Fruit fly (Drosophila melanogaster) whole organism, embryonic: ENCODE measurements around the gene CG33791.

Experiments used
- Bdp1 ChIP-seq: fragments of 200-800 bp; sonication (Bioruptor generic); optimal IDR thresholded peaks from 3 replicates; lab custom pipeline; 2016; ENCODE audit warnings: missing biosample characterization, missing genetic modification characterization
- CG10462 ChIP-seq: fragments of 200-800 bp; sonication (Bioruptor generic); optimal IDR thresholded peaks from 2 replicates; lab custom pipeline; 2016; ENCODE audit warnings: missing biosample characterization, missing genetic modification characterization
- CG10543 ChIP-seq: fragments of 200-800 bp; sonication (Bioruptor generic); optimal IDR thresholded peaks from 3 replicates; lab custom pipeline; 2017; ENCODE audit warnings: missing biosample characterization, mild to moderate bottlenecking, missing genetic modification characterization, moderate library complexity
- CG10979 ChIP-seq: fragments of 200-800 bp; sonication (Bioruptor generic); optimal IDR thresholded peaks from 2 replicates; lab custom pipeline; 2018; ENCODE audit warnings: missing biosample characterization, mild to moderate bottlenecking, missing genetic modification characterization, moderate library complexity
- CG13287 ChIP-seq: fragments of 200-800 bp; sonication (Bioruptor generic); IDR thresholded peaks from 2 replicates; pipeline ENCODE4 v1.3.6; 2022; ENCODE audit warnings: missing biosample characterization, missing genetic modification characterization; ENCODE audit not compliant: partially characterized antibody
- CG17186 ChIP-seq: fragments of 200-800 bp; sonication (Bioruptor generic); optimal IDR thresholded peaks from 3 replicates; lab custom pipeline; 2017; ENCODE audit warnings: missing biosample characterization, missing genetic modification reagents, missing genetic modification characterization
- CG1792 ChIP-seq: fragments of 200-800 bp; sonication (Bioruptor generic); optimal IDR thresholded peaks from 2 replicates; lab custom pipeline; 2016; ENCODE audit warnings: missing biosample characterization, missing genetic modification characterization
- CG18599 ChIP-seq: fragments of 200-800 bp; sonication (Bioruptor generic); optimal IDR thresholded peaks from 3 replicates; lab custom pipeline; 2017; ENCODE audit warnings: missing biosample characterization, missing genetic modification characterization, mild to moderate bottlenecking, moderate library complexity, missing genetic modification reagents
- CG2889 ChIP-seq: fragments of 200-800 bp; sonication (Bioruptor generic); IDR thresholded peaks from 3 replicates; pipeline ENCODE4 v1.3.6; 2022; ENCODE audit warnings: missing biosample characterization, missing genetic modification characterization
- CG31224 ChIP-seq: fragments of 200-800 bp; sonication (Bioruptor generic); IDR thresholded peaks from 2 replicates; pipeline ENCODE4 v1.3.6; 2022; ENCODE audit warnings: missing biosample characterization, missing genetic modification characterization
- CG31388 ChIP-seq: fragments of 200-800 bp; sonication (Bioruptor generic); optimal IDR thresholded peaks from 2 replicates; lab custom pipeline; 2016; ENCODE audit warnings: missing biosample characterization, missing genetic modification characterization
- CG3407 ChIP-seq: fragments of 200-800 bp; sonication (Bioruptor generic); optimal IDR thresholded peaks from 2 replicates; lab custom pipeline; 2018; ENCODE audit warnings: missing biosample characterization, mild to moderate bottlenecking, missing genetic modification characterization
- CG3838 ChIP-seq: fragments of 200-800 bp; sonication (Bioruptor generic); optimal IDR thresholded peaks from 3 replicates; lab custom pipeline; 2016; ENCODE audit warnings: missing biosample characterization, missing genetic modification characterization
- CG4328 ChIP-seq: fragments of 200-800 bp; sonication (Bioruptor generic); optimal IDR thresholded peaks from 3 replicates; lab custom pipeline; 2017; ENCODE audit warnings: missing biosample characterization, missing genetic modification reagents, missing genetic modification characterization
- CG5953 ChIP-seq: fragments of 200-800 bp; sonication (Bioruptor generic); IDR thresholded peaks from 2 replicates; pipeline ENCODE4 v1.3.6; 2022; ENCODE audit warnings: missing biosample characterization, missing genetic modification characterization
- CG6689 ChIP-seq: fragments of 200-800 bp; sonication (Bioruptor generic); IDR thresholded peaks from 2 replicates; pipeline ENCODE4 v1.3.6; 2022; ENCODE audit warnings: missing biosample characterization, missing genetic modification characterization
- CG7987 ChIP-seq: fragments of 200-800 bp; sonication (Bioruptor generic); optimal IDR thresholded peaks from 2 replicates; lab custom pipeline; 2018; ENCODE audit warnings: missing biosample characterization, mild to moderate bottlenecking, missing genetic modification characterization, moderate library complexity
- CG8359 ChIP-seq: fragments of 200-800 bp; sonication (Bioruptor generic); optimal IDR thresholded peaks from 2 replicates; lab custom pipeline; 2017; ENCODE audit warnings: missing biosample characterization, mild to moderate bottlenecking, missing genetic modification characterization, borderline replicate concordance
- CG8924 ChIP-seq: fragments of 200-800 bp; optimal IDR thresholded peaks from 3 replicates; lab custom pipeline; 2019; ENCODE audit warnings: missing biosample characterization, mild to moderate bottlenecking, missing genetic modification characterization, moderate library complexity
- CG9797 ChIP-seq: fragments of 200-800 bp; sonication (Bioruptor generic); optimal IDR thresholded peaks from 3 replicates; lab custom pipeline; 2018; ENCODE audit warnings: missing biosample characterization, mild to moderate bottlenecking, missing genetic modification characterization
- Deaf1 ChIP-seq: fragments of 200-800 bp; optimal IDR thresholded peaks from 3 replicates; lab custom pipeline; 2019; ENCODE audit warnings: missing biosample characterization, mild to moderate bottlenecking, missing genetic modification characterization, moderate library complexity
- Eip74EF ChIP-seq, 2 experiments: fragments of 200-800 bp in 1 of 2; fragments of >200 bp in 1 of 2; sonication (Bioruptor generic) in 1 of 2; optimal IDR thresholded peaks; 2 replicates each; lab custom pipeline; 2017 to 2019; ENCODE audit warnings: missing biosample characterization in 2 of 2, missing genetic modification characterization in 2 of 2, mild to moderate bottlenecking in 1 of 2, moderate library complexity in 1 of 2
- Gsc ChIP-seq: fragments of 200-800 bp; sonication (Bioruptor generic); IDR thresholded peaks from 2 replicates; pipeline ENCODE4 v1.3.6; 2022; ENCODE audit warnings: missing biosample characterization, missing genetic modification characterization
- Hand ChIP-seq: fragments of 200-800 bp; sonication (Bioruptor generic); optimal IDR thresholded peaks from 2 replicates; lab custom pipeline; 2017; ENCODE audit warnings: mild to moderate bottlenecking, missing biosample characterization, missing genetic modification reagents, missing genetic modification characterization
- Hmr ChIP-seq: fragments of 200-800 bp; sonication (Bioruptor generic); optimal IDR thresholded peaks from 3 replicates; lab custom pipeline; 2017; ENCODE audit warnings: mild to moderate bottlenecking, missing biosample characterization, missing genetic modification reagents, missing genetic modification characterization
- Max ChIP-seq: fragments of 200-800 bp; sonication (Bioruptor generic); optimal IDR thresholded peaks from 2 replicates; lab custom pipeline; 2016; ENCODE audit warnings: missing biosample characterization, mild to moderate bottlenecking, missing genetic modification characterization
- Sry-β ChIP-seq: fragments of 200-800 bp; sonication (Bioruptor generic); optimal IDR thresholded peaks from 2 replicates; lab custom pipeline; 2018; ENCODE audit warnings: missing biosample characterization, mild to moderate bottlenecking, missing genetic modification characterization, moderate library complexity
- Stat92E ChIP-seq, 3 experiments: fragments of >200 bp in 2 of 3; fragments of 200-800 bp in 1 of 3; sonication (Bioruptor generic) in 1 of 3; optimal IDR thresholded peaks; 2 replicates each; lab custom pipeline; 2017 to 2019; ENCODE audit warnings: missing biosample characterization in 3 of 3, missing genetic modification characterization in 3 of 3, mild to moderate bottlenecking in 1 of 3, moderate library complexity in 1 of 3
- Xbp1 ChIP-seq: fragments of 200-800 bp; sonication (Bioruptor generic); optimal IDR thresholded peaks from 3 replicates; lab custom pipeline; 2016; ENCODE audit warnings: missing biosample characterization, mild to moderate bottlenecking, missing genetic modification characterization
- Xrp1 ChIP-seq: fragments of 200-800 bp; sonication (Bioruptor generic); IDR thresholded peaks from 2 replicates; pipeline ENCODE4 v1.3.6; 2022; ENCODE audit warnings: missing biosample characterization, missing genetic modification characterization
- aop ChIP-seq: fragments of 200-800 bp; sonication (Bioruptor generic); IDR thresholded peaks from 2 replicates; pipeline ENCODE4 v1.3.6; 2022; ENCODE audit warnings: missing biosample characterization, missing genetic modification characterization
- crc ChIP-seq: fragments of 200-800 bp; sonication (Bioruptor generic); optimal IDR thresholded peaks from 2 replicates; lab custom pipeline; 2016; ENCODE audit warnings: missing biosample characterization, missing genetic modification characterization
- croc ChIP-seq: fragments of 200-800 bp; sonication (Bioruptor generic); conservative IDR thresholded peaks from 3 replicates; pipeline ENCODE4 v1.3.6; 2022; ENCODE audit warnings: missing biosample characterization, missing genetic modification characterization
- dm ChIP-seq: fragments of 200-800 bp; sonication (Bioruptor generic); optimal IDR thresholded peaks from 3 replicates; lab custom pipeline; 2016; ENCODE audit warnings: missing biosample characterization, missing genetic modification characterization
- ems ChIP-seq: fragments of 200-800 bp; sonication (Bioruptor generic); optimal IDR thresholded peaks from 3 replicates; lab custom pipeline; 2016; ENCODE audit warnings: missing biosample characterization, missing genetic modification characterization
- exex ChIP-seq: fragments of 200-800 bp; sonication (Bioruptor generic); optimal IDR thresholded peaks from 4 replicates; lab custom pipeline; 2018; ENCODE audit warnings: missing biosample characterization, mild to moderate bottlenecking, missing genetic modification characterization, moderate library complexity
- fd3F ChIP-seq: fragments of 200-800 bp; sonication (Bioruptor generic); optimal IDR thresholded peaks from 2 replicates; lab custom pipeline; 2018; ENCODE audit warnings: missing biosample characterization, mild to moderate bottlenecking, missing genetic modification characterization, moderate library complexity
- gro ChIP-seq: fragments of 200-800 bp; sonication (Bioruptor generic); optimal IDR thresholded peaks from 2 replicates; lab custom pipeline; 2016; ENCODE audit warnings: missing biosample characterization, missing genetic modification characterization
- gsb ChIP-seq: fragments of 200-800 bp; sonication (Bioruptor generic); IDR thresholded peaks from 2 replicates; pipeline ENCODE4 v1.3.6; 2022; ENCODE audit warnings: missing biosample characterization, missing genetic modification characterization
- h ChIP-seq: fragments of >200 bp; optimal IDR thresholded peaks from 2 replicates; lab custom pipeline; 2017
- luna ChIP-seq: fragments of 200-800 bp; sonication (Bioruptor generic); optimal IDR thresholded peaks from 2 replicates; lab custom pipeline; 2016; ENCODE audit warnings: missing biosample characterization, missing genetic modification characterization
- peb ChIP-seq: fragments of 200-800 bp; sonication (Bioruptor generic); IDR thresholded peaks from 2 replicates; pipeline ENCODE4 v1.3.6; 2022; ENCODE audit warnings: missing biosample characterization, missing genetic modification characterization
- phol ChIP-seq: fragments of 200-800 bp; sonication (Bioruptor generic); optimal IDR thresholded peaks from 3 replicates; lab custom pipeline; 2018; ENCODE audit warnings: missing biosample characterization, mild to moderate bottlenecking, missing genetic modification characterization, moderate library complexity
- ranshi ChIP-seq: fragments of 200-800 bp; sonication (Bioruptor generic); IDR thresholded peaks from 2 replicates; pipeline ENCODE4 v1.3.6; 2022; ENCODE audit warnings: missing biosample characterization, missing genetic modification characterization
- rib ChIP-seq: fragments of 200-800 bp; sonication (Bioruptor generic); IDR thresholded peaks from 2 replicates; pipeline ENCODE4 v1.3.6; 2022; ENCODE audit warnings: missing biosample characterization, missing genetic modification characterization
- sqz ChIP-seq: fragments of 200-800 bp; sonication (Bioruptor generic); optimal IDR thresholded peaks from 3 replicates; lab custom pipeline; 2018; ENCODE audit warnings: missing biosample characterization, mild to moderate bottlenecking, missing genetic modification characterization
- stc ChIP-seq: fragments of 200-800 bp; sonication (Bioruptor generic); IDR thresholded peaks from 2 replicates; pipeline ENCODE4 v1.3.6; 2022; ENCODE audit warnings: missing biosample characterization, missing genetic modification characterization
- tio ChIP-seq: fragments of 200-800 bp; sonication (Bioruptor generic); optimal IDR thresholded peaks from 2 replicates; lab custom pipeline; 2017; ENCODE audit warnings: missing biosample characterization, missing genetic modification characterization, inconsistent platforms
- trem ChIP-seq: fragments of 200-800 bp; optimal IDR thresholded peaks from 3 replicates; lab custom pipeline; 2019; ENCODE audit warnings: missing biosample characterization, mild to moderate bottlenecking, missing genetic modification characterization, moderate library complexity
- usp ChIP-seq: fragments of >200 bp; optimal IDR thresholded peaks from 2 replicates; lab custom pipeline; 2017; ENCODE audit warnings: missing biosample characterization, missing genetic modification characterization
- vvl ChIP-seq: fragments of 200-800 bp; sonication (Bioruptor generic); IDR thresholded peaks from 2 replicates; pipeline ENCODE4 v1.3.6; 2022; ENCODE audit warnings: missing biosample characterization, missing genetic modification characterization
- yki ChIP-seq: fragments of >200 bp; optimal IDR thresholded peaks from 3 replicates; lab custom pipeline; 2018

Gene CG33791

DNA sequence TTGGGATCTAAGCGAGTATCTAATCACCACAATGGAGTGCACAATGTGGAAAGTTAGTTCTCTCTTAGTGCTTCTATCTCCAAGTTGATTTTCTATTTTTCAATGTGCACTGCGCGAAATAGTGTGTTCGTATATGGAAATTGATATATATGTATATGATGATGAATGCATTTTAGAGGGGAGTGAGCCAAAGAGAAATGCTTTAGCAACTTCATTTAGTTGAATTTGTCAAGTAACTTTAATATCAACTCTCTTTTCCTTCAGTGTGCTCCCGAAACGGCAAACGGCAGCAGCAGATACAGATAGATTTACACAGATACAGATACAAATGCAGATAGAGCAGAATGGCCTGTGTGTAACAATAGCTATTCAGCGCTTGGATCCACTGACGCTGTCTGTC is 18.8 kb upstream of the CG33791 start (continued):
- TF ChIP-seq sqz (GFP tag; lab: Kevin White, UChicago) (no peak), h (no peak), Max (GFP tag; lab: Kevin White, UChicago) (no peak), CG31388 (GFP tag; lab: Kevin White, UChicago) (no peak), gro (GFP tag; lab: Kevin White, UChicago) (no peak), exex (no peak), CG3407 (GFP tag; lab: Kevin White, UChicago) (no peak), tio (peak; percentile 54), luna (GFP tag; lab: Kevin White, UChicago) (no peak), croc (GFP tag; lab: Robert Waterston, UW) (peak; percentile 55; the same call in 2 of the 3 replicates), CG8924 (peak; percentile 69), CG3838 (GFP tag; lab: Kevin White, UChicago) (no peak), CG7987 (GFP tag; lab: Kevin White, UChicago) (no peak), vvl (GFP tag; lab: Robert Waterston, UW) (peak; percentile 78), Bdp1 (peak; percentile 17), CG8359 (GFP tag; lab: Kevin White, UChicago) (no peak), fd3F (peak; percentile 7), CG6689 (peak; percentile 75), CG10462 (GFP tag; lab: Kevin White, UChicago) (peak; percentile 29), Sry-β (GFP tag; lab: Kevin White, UChicago) (no peak), CG2889 (GFP tag; lab: Robert Waterston, UW) (no peak), stc (GFP tag; lab: Robert Waterston, UW) (peak; percentile 58), CG18599 (GFP tag; lab: Kevin White, UChicago) (no peak), CG9797 (GFP tag; lab: Kevin White, UChicago) (no peak), Deaf1 (tag; lab: Kevin White, UChicago) (no peak), CG10979 (tag; lab: Kevin White, UChicago) (no peak), gsb (GFP tag; lab: Robert Waterston, UW) (no peak), CG17186 (no peak), Eip74EF (GFP tag; optimal IDR thresholded peaks at IDR 0.05; lab: Kevin White, UChicago) (peak in 1 of 2 experiments; percentile 46), crc (GFP tag; lab: Kevin White, UChicago) (no peak), rib (no peak), Hand (no peak), phol (tag; lab: Kevin White, UChicago) (no peak), CG1792 (GFP tag; lab: Kevin White, UChicago) (no peak), Stat92E (GFP tag; optimal IDR thresholded peaks at IDR 0.05; lab: Kevin White, UChicago) (no peak), ranshi (no peak), yki (lab: Kevin White, UChicago) (no peak), trem (tag; lab: Kevin White, UChicago) (peak; percentile 0), dm (no peak), CG31224 (peak; percentile 27; the same call in 1 of the 2 replicates), Hmr (GFP tag; lab: Kevin White, UChicago) (peak; percentile 7), aop (GFP tag; lab: Robert Waterston, UW) (peak; percentile 43; the same call in 1 of the 2 replicates), CG5953 (GFP tag; lab: Robert Waterston, UW) (no peak), CG4328 (GFP tag; lab: Kevin White, UChicago) (no peak), CG13287 (no peak), Gsc (no peak), ems (GFP tag; lab: Kevin White, UChicago) (peak; percentile 57), Xrp1 (GFP tag; lab: Robert Waterston, UW) (peak; percentile 86), peb (no peak), CG10543 (no peak), usp (no peak), Xbp1 (GFP tag; lab: Kevin White, UChicago) (peak; percentile 73)
